Fruit fly (Drosophila melanogaster) whole organism: ENCODE data around the gene ex.

Source experiments
- CG8478 ChIP-seq: fragments of >200 bp; optimal IDR thresholded peaks from 2 replicates; lab custom pipeline; 2018; ENCODE audit warnings: inconsistent platforms
- Dll ChIP-seq: fragments of >200 bp; optimal IDR thresholded peaks from 2 replicates; lab custom pipeline; 2017
- psq ChIP-seq: fragments of >200 bp; optimal IDR thresholded peaks from 2 replicates; lab custom pipeline; 2017

DNA sequence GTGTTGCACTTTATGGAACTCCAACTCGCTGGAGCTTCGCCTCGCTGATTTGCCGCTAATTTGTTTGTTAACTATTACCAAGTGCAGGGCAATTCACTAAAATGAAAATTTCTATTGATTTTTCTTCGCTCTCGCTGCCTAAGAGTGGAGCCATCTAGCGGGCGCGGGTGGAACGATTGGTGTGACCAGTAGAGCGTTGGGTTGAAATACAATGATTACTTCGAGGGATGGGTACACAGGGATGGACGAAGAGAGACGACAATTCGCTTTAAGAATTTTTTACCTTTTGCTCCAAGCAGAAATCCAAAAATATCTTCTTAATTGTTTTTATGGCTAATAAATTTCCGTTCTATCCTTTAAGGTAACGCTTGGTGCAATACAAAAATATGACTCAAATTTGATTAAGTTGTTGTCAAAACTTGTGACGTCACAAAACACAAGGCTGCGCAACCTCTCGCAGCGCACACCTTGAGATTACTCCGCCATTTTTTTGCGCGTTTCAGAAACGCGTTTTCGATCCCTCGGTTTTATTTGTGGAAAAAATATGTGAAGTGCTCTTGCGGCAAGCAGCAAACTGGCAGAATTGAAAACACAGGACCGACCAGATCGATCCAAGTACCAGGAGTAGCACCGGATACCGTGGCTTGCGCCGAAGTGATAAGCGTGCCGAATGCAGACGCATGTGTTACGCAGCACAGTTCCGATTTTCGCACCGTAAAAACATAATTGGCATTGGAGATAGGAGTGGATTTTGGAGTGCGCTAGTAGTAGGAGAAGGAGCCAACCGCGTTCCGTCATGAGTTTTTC is 16.2 kb upstream of the ex start, which contains the start of the genes AP-2alpha and ebi:
- TF ChIP-seq Dll (no peak), psq (no peak), CG8478 (lab: Kevin White, UChicago) (no peak)
